Fruit fly (Drosophila melanogaster): ENCODE measurements around the gene Peritrophin-15b.

Peritrophin-15b gene

dm6 chr2L:8370364-8371326 lies 24.1 kb downstream of the Peritrophin-15b start, which contains the start of gene CG17292 (continued):
- TF ChIP-seq dmrt11E (tag; optimal IDR thresholded peaks at IDR 0.05), result no peak
- TF ChIP-seq odd (GFP tag; optimal IDR thresholded peaks at IDR 0.05), result peak; percentile 22
- TF ChIP-seq CG8924 (tag; optimal IDR thresholded peaks at IDR 0.05), result peak; percentile 43
- peak; percentile 67 for TF ChIP-seq ftz-f1 (GFP tag; optimal IDR thresholded peaks at IDR 0.05)
- TF ChIP-seq CG6689 (GFP tag; IDR thresholded peaks at IDR 0.05), result peak; percentile 27; the same call in 1 of the 2 replicates
- peak; percentile 32 for TF ChIP-seq Dip3 (GFP tag; optimal IDR thresholded peaks at IDR 0.05)
- peak; percentile 56; the same call in 2 of the 3 replicates for TF ChIP-seq dysf (GFP tag; IDR thresholded peaks at IDR 0.05)
- TF ChIP-seq gce (GFP tag; IDR thresholded peaks at IDR 0.05), result peak; percentile 75; the same call in 1 of the 3 replicates
- TF ChIP-seq CG18599 (GFP tag; optimal IDR thresholded peaks at IDR 0.05), result peak; percentile 56
- TF ChIP-seq vvl (GFP tag; IDR thresholded peaks at IDR 0.05), result peak; percentile 92
- TF ChIP-seq Sry-δ (GFP tag; optimal IDR thresholded peaks at IDR 0.05), result peak; percentile 80
- TF ChIP-seq chn (GFP tag; optimal IDR thresholded peaks at IDR 0.05), result no peak
- TF ChIP-seq stc (GFP tag; IDR thresholded peaks at IDR 0.05), result 0 out of 2 replicates have a peak, but pooled peaks have one; percentile 40
- no peak for TF ChIP-seq CG17802 (tag; optimal IDR thresholded peaks at IDR 0.05)
- TF ChIP-seq Hr51 (GFP tag; optimal IDR thresholded peaks at IDR 0.05), result peak in 1 of 2 experiments; percentile 23
- TF ChIP-seq CG3995 (GFP tag; optimal IDR thresholded peaks at IDR 0.05), result peak; percentile 19
- TF ChIP-seq lab (GFP tag; optimal IDR thresholded peaks at IDR 0.05), result peak; percentile 81
- no peak for TF ChIP-seq CG3726 (GFP tag; IDR thresholded peaks at IDR 0.05)
- TF ChIP-seq ap (GFP tag; IDR thresholded peaks at IDR 0.05), result 0 out of 2 replicates have a peak, but pooled peaks have one; percentile 39
- peak; percentile 22 for TF ChIP-seq D19A (tag; optimal IDR thresholded peaks at IDR 0.05)
- peak in 1 of 2 experiments; percentile 32 for TF ChIP-seq crp (GFP tag; optimal IDR thresholded peaks at IDR 0.05)
- no peak for TF ChIP-seq CG4360 (GFP tag; IDR thresholded peaks at IDR 0.05)
- peak; percentile 16 for TF ChIP-seq HmgD (GFP tag; optimal IDR thresholded peaks at IDR 0.05)
- TF ChIP-seq Tbp (GFP tag; optimal IDR thresholded peaks at IDR 0.05), result no peak
- peak; percentile 13 for TF ChIP-seq CG10274 (GFP tag; optimal IDR thresholded peaks at IDR 0.05)
- no peak for TF ChIP-seq CG8359 (GFP tag; optimal IDR thresholded peaks at IDR 0.05; ENCODE audit: borderline replicate concordance)
- TF ChIP-seq CG6175 (GFP tag; IDR thresholded peaks at IDR 0.05), result peak; percentile 58; the same call in 2 of the 3 replicates
- no peak for TF ChIP-seq CG10565 (GFP tag; optimal IDR thresholded peaks at IDR 0.05)
- TF ChIP-seq CG11085 (GFP tag; IDR thresholded peaks at IDR 0.05), result peak; percentile 32; the same call in 1 of the 2 replicates
- no peak for TF ChIP-seq tio (GFP tag; optimal IDR thresholded peaks at IDR 0.05)
- TF ChIP-seq Sin3A (optimal IDR thresholded peaks at IDR 0.05), result no peak
- peak; percentile 80 for TF ChIP-seq CG16813 (GFP tag; IDR thresholded peaks at IDR 0.05; ENCODE audit: partially characterized antibody)
- peak; percentile 77; the same call in 1 of the 2 replicates for TF ChIP-seq Awh (GFP tag; IDR thresholded peaks at IDR 0.05)
- no peak for TF ChIP-seq pum (GFP tag; optimal IDR thresholded peaks at IDR 0.05)
- no peak for TF ChIP-seq pb (GFP tag; optimal IDR thresholded peaks at IDR 0.05)
- no peak for TF ChIP-seq cato (GFP tag; optimal IDR thresholded peaks at IDR 0.05; ENCODE audit: borderline replicate concordance)
- TF ChIP-seq CG10321 (GFP tag; IDR thresholded peaks at IDR 0.05), result 0 out of 2 replicates have a peak, but pooled peaks have one; percentile 60
- peak; percentile 74 for TF ChIP-seq Fer1 (GFP tag; optimal IDR thresholded peaks at IDR 0.05)
- TF ChIP-seq H15 (GFP tag; IDR thresholded peaks at IDR 0.05), result peak; percentile 35; the same call in 1 of the 3 replicates
- TF ChIP-seq B-H2 (GFP tag; optimal IDR thresholded peaks at IDR 0.05), result peak; percentile 74
- peak; percentile 95 for TF ChIP-seq tna (GFP tag; IDR thresholded peaks at IDR 0.05; ENCODE audit: partially characterized antibody)
- TF ChIP-seq Kr (GFP tag; optimal IDR thresholded peaks at IDR 0.05), result no peak
- TF ChIP-seq Sry-β (GFP tag; optimal IDR thresholded peaks at IDR 0.05), result no peak
- TF ChIP-seq Stat92E (GFP tag; optimal IDR thresholded peaks at IDR 0.05), result no peak
- peak; percentile 3 for TF ChIP-seq Ssrp (tag; optimal IDR thresholded peaks at IDR 0.05)
- TF ChIP-seq h (optimal IDR thresholded peaks at IDR 0.05), result no peak
- TF ChIP-seq dati (GFP tag; IDR thresholded peaks at IDR 0.05), result 0 out of 2 replicates have a peak, but pooled peaks have one; percentile 9
